Worm (Caenorhabditis elegans) whole organism, L4 larva: ENCODE data around the gene F14H3.14.

ENCODE experiments used
- D1046.2 ChIP-seq: fragments of 200-800 bp; sonication (Bioruptor generic); IDR thresholded peaks from 2 replicates; pipeline ENCODE4 v1.3.6; 2022; ENCODE audit warnings: missing genetic modification characterization, missing compliant biosample characterization
- T26A8.4 ChIP-seq: fragments of 200-800 bp; sonication (Bioruptor generic); IDR thresholded peaks from 2 replicates; pipeline ENCODE4 v1.3.6; 2022; ENCODE audit warnings: missing genetic modification characterization, missing compliant biosample characterization
- Y105C5A.15 ChIP-seq: fragments of 200-800 bp; sonication (Bioruptor generic); IDR thresholded peaks from 2 replicates; pipeline ENCODE4 v1.3.6; 2022; ENCODE audit warnings: missing genetic modification characterization, missing compliant biosample characterization
- Y75B8A.6 ChIP-seq: fragments of 200-800 bp; sonication (Bioruptor generic); IDR thresholded peaks from 2 replicates; pipeline ENCODE4 v1.3.6; 2022; ENCODE audit warnings: missing genetic modification reagents, missing genetic modification characterization, missing compliant biosample characterization
- ZK546.5 ChIP-seq, 2 experiments: sonication (generic microtip); optimal IDR thresholded peaks; 2 replicates each; lab custom pipeline; 2017; ENCODE audit warnings: missing biosample characterization in 2 of 2, missing genetic modification characterization in 2 of 2
- aly-2 ChIP-seq: sonication (generic microtip); optimal IDR thresholded peaks from 2 replicates; lab custom pipeline; 2018; ENCODE audit warnings: missing biosample characterization, missing genetic modification characterization
- ama-1 ChIP-seq: fragments of 150-350 bp; optimal IDR thresholded peaks from 2 replicates; lab custom pipeline; 2014; ENCODE audit warnings: inconsistent platforms, mixed read lengths
- arid-1 ChIP-seq: fragments of 200-800 bp; sonication (Bioruptor generic); conservative IDR thresholded peaks from 2 replicates; pipeline ENCODE4 v1.3.6; 2022; ENCODE audit warnings: missing genetic modification reagents, missing genetic modification characterization, missing compliant biosample characterization
- ceh-28 ChIP-seq: fragments of 150-350 bp; optimal IDR thresholded peaks from 2 replicates; lab custom pipeline; 2014; ENCODE audit warnings: missing biosample characterization, missing genetic modification reagents, missing genetic modification characterization
- ceh-62 ChIP-seq: sonication (generic microtip); optimal IDR thresholded peaks from 2 replicates; lab custom pipeline; 2017; ENCODE audit warnings: missing biosample characterization, missing genetic modification characterization
- ceh-82 ChIP-seq: sonication (generic microtip); optimal IDR thresholded peaks from 2 replicates; lab custom pipeline; 2017; ENCODE audit warnings: missing biosample characterization, missing genetic modification characterization
- cey-2 ChIP-seq: sonication (generic microtip); optimal IDR thresholded peaks from 3 replicates; lab custom pipeline; 2017; ENCODE audit warnings: missing genetic modification characterization, mild to moderate bottlenecking, missing compliant biosample characterization, antibody characterized with exemption, borderline replicate concordance; ENCODE audit not compliant: insufficient read depth
- daf-12 ChIP-seq: fragments of 150-350 bp; optimal IDR thresholded peaks from 2 replicates; lab custom pipeline; 2014; ENCODE audit warnings: missing biosample characterization, missing genetic modification reagents, missing genetic modification characterization
- dmd-6 ChIP-seq: fragments of 200-800 bp; sonication (Bioruptor generic); IDR thresholded peaks from 2 replicates; pipeline ENCODE4 v1.3.6; 2022; ENCODE audit warnings: missing genetic modification reagents, missing genetic modification characterization, missing compliant biosample characterization
- dmd-9 ChIP-seq: fragments of 200-800 bp; sonication (Bioruptor generic); IDR thresholded peaks from 2 replicates; pipeline ENCODE4 v1.3.6; 2022; ENCODE audit warnings: missing genetic modification reagents, missing genetic modification characterization, missing compliant biosample characterization
- dpl-1 ChIP-seq: fragments of 150-350 bp; optimal IDR thresholded peaks from 2 replicates; lab custom pipeline; 2014; ENCODE audit warnings: missing biosample characterization, missing genetic modification reagents, missing genetic modification characterization
- egl-27 ChIP-seq: sonication (generic microtip); optimal IDR thresholded peaks from 3 replicates; lab custom pipeline; 2017; ENCODE audit warnings: missing biosample characterization, missing genetic modification reagents, missing genetic modification characterization
- egl-43 ChIP-seq: fragments of 200-800 bp; sonication (Bioruptor generic); IDR thresholded peaks from 2 replicates; pipeline ENCODE4 v1.3.6; 2022; ENCODE audit warnings: missing genetic modification reagents, missing genetic modification characterization, missing compliant biosample characterization
- fos-1 ChIP-seq: fragments of 150-350 bp; optimal IDR thresholded peaks from 2 replicates; lab custom pipeline; 2014; ENCODE audit warnings: missing biosample characterization, missing genetic modification characterization
- gei-8 ChIP-seq: fragments of 200-800 bp; sonication (Bioruptor generic); optimal IDR thresholded peaks from 2 replicates; lab custom pipeline; 2018; ENCODE audit warnings: mild to moderate bottlenecking, missing genetic modification characterization, missing compliant biosample characterization
- hlh-30 ChIP-seq: sonication (generic microtip); optimal IDR thresholded peaks from 2 replicates; lab custom pipeline; 2017; ENCODE audit warnings: antibody characterized with exemption, mild to moderate bottlenecking, missing genetic modification characterization, missing compliant biosample characterization; ENCODE audit not compliant: insufficient read depth
- jun-1 ChIP-seq: fragments of 150-350 bp; optimal IDR thresholded peaks from 2 replicates; lab custom pipeline; 2014; ENCODE audit warnings: missing biosample characterization, missing genetic modification reagents, missing genetic modification characterization
- lim-7 ChIP-seq: fragments of 200-800 bp; sonication (Bioruptor generic); IDR thresholded peaks from 2 replicates; pipeline ENCODE4 v1.3.6; 2022; ENCODE audit warnings: missing genetic modification characterization, missing compliant biosample characterization
- lin-1 ChIP-seq: fragments of 200-800 bp; sonication (Bioruptor generic); IDR thresholded peaks from 2 replicates; pipeline ENCODE4 v1.3.6; 2022; ENCODE audit warnings: missing genetic modification reagents, missing genetic modification characterization, missing compliant biosample characterization
- lin-13 ChIP-seq: fragments of 150-350 bp; optimal IDR thresholded peaks from 2 replicates; lab custom pipeline; 2014; ENCODE audit warnings: missing biosample characterization, missing genetic modification reagents, missing genetic modification characterization
- lin-15B ChIP-seq: fragments of 150-350 bp; sonication (generic microtip); optimal IDR thresholded peaks from 3 replicates; lab custom pipeline; 2014; ENCODE audit warnings: missing biosample characterization, missing genetic modification characterization
- lin-38 ChIP-seq: fragments of 200-800 bp; sonication (Bioruptor generic); IDR thresholded peaks from 2 replicates; pipeline ENCODE4 v1.3.6; 2022; ENCODE audit warnings: missing genetic modification reagents, missing genetic modification characterization, missing compliant biosample characterization
- lir-3 ChIP-seq: sonication (generic microtip); optimal IDR thresholded peaks from 2 replicates; lab custom pipeline; 2016; ENCODE audit warnings: mild to moderate bottlenecking, missing genetic modification characterization, missing compliant biosample characterization
- lsy-2 ChIP-seq, 2 experiments: fragments of 150-350 bp in 1 of 2; sonication (generic microtip) in 1 of 2; optimal IDR thresholded peaks; 2 replicates each; lab custom pipeline; 2014 to 2017; ENCODE audit warnings: missing biosample characterization in 2 of 2, missing genetic modification characterization in 2 of 2
- madf-5 ChIP-seq, 2 experiments: fragments of 200-800 bp; sonication (Bioruptor generic); IDR thresholded peaks; 2 replicates each; pipeline ENCODE4 v1.3.6; 2022; ENCODE audit warnings: missing compliant biosample characterization in 2 of 2, missing genetic modification characterization in 2 of 2
- madf-9 ChIP-seq: fragments of 200-800 bp; sonication (Bioruptor generic); conservative IDR thresholded peaks from 2 replicates; pipeline ENCODE4 v1.3.6; 2022; ENCODE audit warnings: missing genetic modification reagents, missing genetic modification characterization, missing compliant biosample characterization
- mdl-1 ChIP-seq, 2 experiments: fragments of 150-350 bp in 1 of 2; sonication (generic microtip) in 1 of 2; optimal IDR thresholded peaks; 2 replicates each; lab custom pipeline; 2014 to 2017; ENCODE audit warnings: missing biosample characterization in 2 of 2, missing genetic modification characterization in 2 of 2
- mes-2 ChIP-seq: sonication (generic microtip); optimal IDR thresholded peaks from 2 replicates; lab custom pipeline; 2016; ENCODE audit warnings: missing genotype, mild to moderate bottlenecking, missing genetic modification characterization, missing compliant biosample characterization; ENCODE audit not compliant: poor library complexity, severe bottlenecking
- mxl-2 ChIP-seq: fragments of 200-800 bp; sonication (Bioruptor generic); conservative IDR thresholded peaks from 2 replicates; pipeline ENCODE4 v1.3.6; 2022; ENCODE audit warnings: missing genetic modification reagents, missing genetic modification characterization, missing compliant biosample characterization
- mxl-3 ChIP-seq: fragments of 200-800 bp; sonication (Bioruptor generic); optimal IDR thresholded peaks from 2 replicates; lab custom pipeline; 2018; ENCODE audit warnings: mild to moderate bottlenecking, missing genetic modification characterization, missing compliant biosample characterization
- nhr-111 ChIP-seq: fragments of 200-800 bp; sonication (Bioruptor generic); optimal IDR thresholded peaks from 2 replicates; lab custom pipeline; 2018; ENCODE audit warnings: mild to moderate bottlenecking, missing genetic modification characterization, missing compliant biosample characterization
- nhr-25 ChIP-seq: sonication (generic microtip); optimal IDR thresholded peaks from 2 replicates; lab custom pipeline; 2017; ENCODE audit warnings: missing genetic modification characterization, mild to moderate bottlenecking, missing compliant biosample characterization, antibody characterized with exemption, moderate library complexity, borderline replicate concordance; ENCODE audit not compliant: insufficient read depth
- nhr-42 ChIP-seq: fragments of 200-800 bp; sonication (Bioruptor generic); IDR thresholded peaks from 2 replicates; pipeline ENCODE4 v1.3.6; 2022; ENCODE audit warnings: missing genetic modification characterization, missing compliant biosample characterization
- nhr-48 ChIP-seq: sonication (generic microtip); optimal IDR thresholded peaks from 2 replicates; lab custom pipeline; 2016; ENCODE audit warnings: mild to moderate bottlenecking, missing genetic modification characterization, missing compliant biosample characterization
- nhr-76 ChIP-seq: fragments of 150-350 bp; optimal IDR thresholded peaks from 2 replicates; lab custom pipeline; 2014; ENCODE audit warnings: missing biosample characterization, missing genetic modification characterization
- pqm-1 ChIP-seq: sonication (generic microtip); optimal IDR thresholded peaks from 2 replicates; lab custom pipeline; 2017; ENCODE audit warnings: missing biosample characterization, missing genetic modification characterization
- rbr-2 ChIP-seq: sonication (generic microtip); optimal IDR thresholded peaks from 2 replicates; lab custom pipeline; 2016; ENCODE audit warnings: missing genotype, missing genetic modification characterization, missing compliant biosample characterization
- saeg-2 ChIP-seq: fragments of 200-800 bp; sonication (Bioruptor generic); IDR thresholded peaks from 2 replicates; pipeline ENCODE4 v1.3.6; 2022; ENCODE audit warnings: missing genetic modification reagents, missing genetic modification characterization, missing compliant biosample characterization
- set-16 ChIP-seq: fragments of 200-800 bp; sonication (Bioruptor generic); IDR thresholded peaks from 2 replicates; pipeline ENCODE4 v1.3.6; 2022; ENCODE audit warnings: missing genetic modification reagents, missing genetic modification characterization, missing compliant biosample characterization
- skn-1 ChIP-seq: fragments of 150-350 bp; optimal IDR thresholded peaks from 2 replicates; lab custom pipeline; 2014; ENCODE audit warnings: missing biosample characterization, missing genetic modification characterization
- snpc-1.2 ChIP-seq: fragments of 200-800 bp; sonication (Bioruptor generic); IDR thresholded peaks from 2 replicates; pipeline ENCODE4 v1.3.6; 2022; ENCODE audit warnings: missing genetic modification reagents, missing genetic modification characterization, missing compliant biosample characterization
- snpc-4 ChIP-seq: fragments of 150-350 bp; optimal IDR thresholded peaks from 2 replicates; lab custom pipeline; 2014; ENCODE audit warnings: missing biosample characterization, missing genetic modification characterization
- spr-3 ChIP-seq: fragments of 200-800 bp; sonication (Bioruptor generic); optimal IDR thresholded peaks from 2 replicates; lab custom pipeline; 2018; ENCODE audit warnings: mild to moderate bottlenecking, missing genetic modification characterization, missing compliant biosample characterization
- tra-1 ChIP-seq: fragments of 200-800 bp; sonication (Bioruptor generic); IDR thresholded peaks from 2 replicates; pipeline ENCODE4 v1.3.6; 2022; ENCODE audit warnings: missing genetic modification reagents, missing genetic modification characterization, missing compliant biosample characterization
- vab-7 ChIP-seq: fragments of 200-800 bp; sonication (Bioruptor generic); IDR thresholded peaks from 2 replicates; pipeline ENCODE4 v1.3.6; 2022; ENCODE audit warnings: missing genetic modification reagents, missing genetic modification characterization, missing compliant biosample characterization
- zag-1 ChIP-seq: fragments of 150-350 bp; optimal IDR thresholded peaks from 2 replicates; lab custom pipeline; 2014; ENCODE audit warnings: missing biosample characterization, missing genetic modification characterization
- zip-2 ChIP-seq: fragments of 150-350 bp; optimal IDR thresholded peaks from 2 replicates; lab custom pipeline; 2014; ENCODE audit warnings: missing biosample characterization, missing genetic modification characterization
- ztf-11 ChIP-seq: fragments of 150-350 bp; optimal IDR thresholded peaks from 2 replicates; lab custom pipeline; 2014; ENCODE audit warnings: missing biosample characterization, missing genetic modification characterization

F14H3.14 gene

DNA sequence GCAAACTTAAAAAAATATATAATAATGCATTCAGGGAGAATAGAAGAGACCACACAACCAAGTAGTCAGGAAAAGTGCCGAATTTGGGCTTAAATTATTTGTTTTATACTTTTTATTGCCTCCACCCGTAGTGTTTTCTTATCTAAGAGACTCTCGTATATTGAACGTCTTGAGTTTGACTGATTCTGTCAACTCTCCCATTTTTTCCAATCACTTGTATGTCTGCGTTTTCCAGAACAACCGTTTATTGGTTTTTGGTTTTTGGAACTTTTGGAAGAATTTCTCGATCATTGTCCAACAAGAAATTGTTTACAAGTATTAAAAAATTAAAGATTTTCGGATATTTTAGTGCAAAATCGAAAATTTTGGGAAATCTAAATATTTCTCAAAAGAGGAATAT lies 19.0 kb downstream of the F14H3.14 start (continued):
- TF ChIP-seq madf-9 (GFP tag; lab: Robert Waterston, UW) (no peak), nhr-48 (tag; lab: Kevin White, UChicago) (no peak), fos-1 (no peak), aly-2 (tag; lab: Kevin White, UChicago) (no peak), jun-1 (tag; lab: Kevin White, UChicago) (no peak), ZK546.5 (tag; optimal IDR thresholded peaks at IDR 0.05; lab: Kevin White, UChicago) (no peak), mes-2 (tag; lab: Kevin White, UChicago) (no peak), lin-1 (GFP tag; lab: Robert Waterston, UW) (0 out of 2 replicates have a peak, but pooled peaks have one; percentile 21), hlh-30 (tag; lab: Kevin White, UChicago) (no peak), Y75B8A.6 (no peak), nhr-42 (GFP tag; lab: Robert Waterston, UW) (0 out of 2 replicates have a peak, but pooled peaks have one; percentile 5), skn-1 (tag; lab: Kevin White, UChicago) (no peak), spr-3 (GFP tag; lab: Kevin White, UChicago) (no peak), set-16 (GFP tag; lab: Robert Waterston, UW) (no peak), mxl-3 (GFP tag; lab: Kevin White, UChicago) (no peak), lsy-2 (tag; optimal IDR thresholded peaks at IDR 0.05; lab: Kevin White, UChicago) (no peak), arid-1 (no peak), dmd-6 (GFP tag; lab: Robert Waterston, UW) (peak; percentile 76), ceh-28 (tag; lab: Kevin White, UChicago) (no peak), Y105C5A.15 (GFP tag; lab: Robert Waterston, UW) (no peak), ceh-62 (tag; lab: Kevin White, UChicago) (no peak), nhr-76 (tag; lab: Kevin White, UChicago) (no peak), tra-1 (GFP tag; lab: Robert Waterston, UW) (no peak), ceh-82 (tag; lab: Kevin White, UChicago) (no peak), nhr-25 (tag; lab: Kevin White, UChicago) (no peak), dmd-9 (GFP tag; lab: Robert Waterston, UW) (no peak), mdl-1 (tag; optimal IDR thresholded peaks at IDR 0.05; lab: Kevin White, UChicago) (no peak), ztf-11 (tag; lab: Kevin White, UChicago) (no peak), snpc-1.2 (no peak), vab-7 (no peak), zag-1 (tag; lab: Kevin White, UChicago) (no peak), mxl-2 (GFP tag; lab: Robert Waterston, UW) (no peak), D1046.2 (GFP tag; lab: Robert Waterston, UW) (no peak), madf-5 (GFP tag; IDR thresholded peaks at IDR 0.05; lab: Robert Waterston, UW) (no peak), T26A8.4 (no peak), daf-12 (no peak), snpc-4 (no peak), egl-43 (GFP tag; lab: Robert Waterston, UW) (no peak), lin-13 (no peak), dpl-1 (GFP tag; lab: Kevin White, UChicago) (no peak), rbr-2 (tag; lab: Kevin White, UChicago) (no peak), cey-2 (no peak), saeg-2 (no peak), lin-15B (tag; lab: Kevin White, UChicago) (no peak), lin-38 (GFP tag; lab: Robert Waterston, UW) (no peak), ama-1 (lab: Kevin White, UChicago) (no peak), lim-7 (GFP tag; lab: Robert Waterston, UW) (no peak), zip-2 (tag; lab: Kevin White, UChicago) (no peak), nhr-111 (GFP tag; lab: Kevin White, UChicago) (no peak), gei-8 (GFP tag; lab: Kevin White, UChicago) (no peak), egl-27 (tag; lab: Kevin White, UChicago) (no peak), lir-3 (no peak), pqm-1 (tag; lab: Kevin White, UChicago) (peak; percentile 2)
